Fruit fly (Drosophila melanogaster): ENCODE results near the gene CG7857.

Gene CG7857

dm6 chr3L:15553993-15554644, 49.4 kb upstream of the CG7857 start, which contains the start of gene AGO2 (continued):
- TF ChIP-seq CG8944 (GFP tag; optimal IDR thresholded peaks at IDR 0.05), result no peak
- peak; percentile 38 for TF ChIP-seq Jarid2 (GFP tag; optimal IDR thresholded peaks at IDR 0.05)
- TF ChIP-seq CG2712 (tag; optimal IDR thresholded peaks at IDR 0.05), result peak; percentile 6
- peak; percentile 91 for TF ChIP-seq CG2116 (GFP tag; optimal IDR thresholded peaks at IDR 0.05)
- peak in 1 of 2 experiments; percentile 44 for TF ChIP-seq Pdp1 (GFP tag; optimal IDR thresholded peaks at IDR 0.05)
- TF ChIP-seq CG17802 (tag; optimal IDR thresholded peaks at IDR 0.05), result no peak
- TF ChIP-seq lmd (GFP tag; IDR thresholded peaks at IDR 0.05), result no peak
- TF ChIP-seq CG11093 (GFP tag; IDR thresholded peaks at IDR 0.05), result no peak
- peak; percentile 45; the same call in 1 of the 3 replicates for TF ChIP-seq Doc3 (GFP tag; IDR thresholded peaks at IDR 0.05; ENCODE audit: partially characterized antibody)
- peak; percentile 63 for TF ChIP-seq CG30020 (tag; optimal IDR thresholded peaks at IDR 0.05)
- TF ChIP-seq ac (GFP tag; optimal IDR thresholded peaks at IDR 0.05), result peak; percentile 55
- TF ChIP-seq CG14710 (tag; optimal IDR thresholded peaks at IDR 0.05), result peak; percentile 81
- peak; percentile 18 for TF ChIP-seq nmo (GFP tag; optimal IDR thresholded peaks at IDR 0.05)
- no peak for TF ChIP-seq Dek (tag; optimal IDR thresholded peaks at IDR 0.05)
- peak; percentile 24 for TF ChIP-seq CG12299 (tag; optimal IDR thresholded peaks at IDR 0.05)
- TF ChIP-seq CG7963 (GFP tag; IDR thresholded peaks at IDR 0.05; ENCODE audit: partially characterized antibody), result peak; percentile 64; the same call in 2 of the 3 replicates
- TF ChIP-seq CG7839 (tag; optimal IDR thresholded peaks at IDR 0.05), result no peak
- TF ChIP-seq CG12659 (GFP tag; optimal IDR thresholded peaks at IDR 0.05), result peak; percentile 53
- TF ChIP-seq CG1792 (GFP tag; optimal IDR thresholded peaks at IDR 0.05), result no peak
- TF ChIP-seq Dbx (GFP tag; IDR thresholded peaks at IDR 0.05), result 0 out of 3 replicates have a peak, but pooled peaks have one; percentile 34
- peak; percentile 99 for TF ChIP-seq MESR4 (GFP tag; optimal IDR thresholded peaks at IDR 0.05)
- TF ChIP-seq BtbVII (GFP tag; optimal IDR thresholded peaks at IDR 0.05), result peak; percentile 9
- TF ChIP-seq eyg (GFP tag; optimal IDR thresholded peaks at IDR 0.05), result peak; percentile 0
- TF ChIP-seq lab (GFP tag; optimal IDR thresholded peaks at IDR 0.05), result no peak
- peak; percentile 62 for TF ChIP-seq ato (GFP tag; IDR thresholded peaks at IDR 0.05; ENCODE audit: partially characterized antibody)
- TF ChIP-seq BEAF-32 (GFP tag; optimal IDR thresholded peaks at IDR 0.05), result peak; percentile 69
- TF ChIP-seq Side (GFP tag; optimal IDR thresholded peaks at IDR 0.05), result peak; percentile 51
- TF ChIP-seq CG5180 (GFP tag; optimal IDR thresholded peaks at IDR 0.05), result peak; percentile 11
- peak; percentile 20 for TF ChIP-seq CG18262 (tag; optimal IDR thresholded peaks at IDR 0.05)
- peak; percentile 76; the same call in 1 of the 3 replicates for TF ChIP-seq CG34422 (GFP tag; IDR thresholded peaks at IDR 0.05)
- TF ChIP-seq Drgx (GFP tag; IDR thresholded peaks at IDR 0.05), result peak; percentile 89
- TF ChIP-seq CG10431 (GFP tag; optimal IDR thresholded peaks at IDR 0.05), result peak; percentile 61
- TF ChIP-seq tna (GFP tag; IDR thresholded peaks at IDR 0.05; ENCODE audit: partially characterized antibody), result peak; percentile 75
- peak; percentile 6 for TF ChIP-seq unpg (GFP tag; optimal IDR thresholded peaks at IDR 0.05)
- TF ChIP-seq Dll (GFP tag; IDR thresholded peaks at IDR 0.05; ENCODE audit: partially characterized antibody), result peak; percentile 73
- no peak for TF ChIP-seq grau (tag; optimal IDR thresholded peaks at IDR 0.05)
- peak; percentile 92 for TF ChIP-seq Dp (GFP tag; optimal IDR thresholded peaks at IDR 0.05)
- TF ChIP-seq CG10267 (tag; optimal IDR thresholded peaks at IDR 0.05), result peak; percentile 41
- TF ChIP-seq insv (GFP tag; optimal IDR thresholded peaks at IDR 0.05), result peak in 1 of 2 experiments; percentile 33
- TF ChIP-seq luna (GFP tag; optimal IDR thresholded peaks at IDR 0.05), result no peak
- peak; percentile 73; the same call in 1 of the 2 replicates for TF ChIP-seq nerfin-2 (GFP tag; IDR thresholded peaks at IDR 0.05; ENCODE audit: partially characterized antibody)
- TF ChIP-seq onecut (GFP tag; IDR thresholded peaks at IDR 0.05), result peak; percentile 47
- TF ChIP-seq CTCF (GFP tag; optimal IDR thresholded peaks at IDR 0.05), result peak; percentile 61
- peak; percentile 61 for TF ChIP-seq kni (GFP tag; optimal IDR thresholded peaks at IDR 0.05)
- TF ChIP-seq exex (tag; optimal IDR thresholded peaks at IDR 0.05), result peak; percentile 33
- peak; percentile 34; the same call in 1 of the 2 replicates for TF ChIP-seq vvl (GFP tag; IDR thresholded peaks at IDR 0.05)
- TF ChIP-seq Med (GFP tag), result peak; percentile 68
- TF ChIP-seq CG9437 (GFP tag; optimal IDR thresholded peaks at IDR 0.05), result no peak
